Fruit fly (Drosophila melanogaster) S2 (cell line): ENCODE measurements around the gene CG5541.

ENCODE experiments used
- CG8478 ChIP-seq: fragments of >200 bp; optimal IDR thresholded peaks from 2 replicates; lab custom pipeline; 2018
- CTCF ChIP-seq, 2 experiments: fragments of >200 bp; optimal IDR thresholded peaks; 2 replicates each; lab custom pipeline; 2018

dm6 chrX:15066374-15067057 lies 22.6 kb downstream of the CG5541 start, which contains the start of the genes opm and dob:
- TF ChIP-seq CG8478 (lab: Kevin White, UChicago) (no peak), CTCF (optimal IDR thresholded peaks at IDR 0.05; lab: Kevin White, UChicago) (no peak)
